Worm (Caenorhabditis elegans): ENCODE results near the gene K09C6.2.

DNA sequence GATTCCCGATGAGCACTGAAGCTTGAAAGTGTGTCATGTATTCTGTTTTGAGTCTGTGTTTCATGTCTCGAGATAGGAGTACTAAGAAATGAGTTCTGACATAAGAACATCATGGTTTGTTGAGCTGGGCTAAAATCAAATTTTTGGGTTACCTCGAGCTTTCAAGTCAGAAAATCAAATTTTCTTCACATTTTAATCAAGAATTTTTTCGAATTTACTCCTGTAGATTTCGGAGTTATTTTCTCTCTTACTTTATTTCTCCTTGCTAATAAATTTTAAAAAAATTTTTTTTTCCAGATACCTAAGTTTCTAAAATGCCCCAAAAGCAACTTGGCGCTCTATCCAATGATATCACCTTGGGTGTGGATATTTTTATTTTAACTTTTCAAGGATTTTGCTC lies 30.6 kb upstream of the K09C6.2 start, which contains the start of gene F41H8.2:
- TF ChIP-seq hmg-4 (GFP tag; optimal IDR thresholded peaks at IDR 0.05) = no peak
- TF ChIP-seq flt-1 (GFP tag; IDR thresholded peaks at IDR 0.05) = no peak
- no peak for TF ChIP-seq ama-1 (optimal IDR thresholded peaks at IDR 0.05)
- TF ChIP-seq aly-1 (tag; optimal IDR thresholded peaks at IDR 0.05) = no peak
- TF ChIP-seq tra-4 (tag; optimal IDR thresholded peaks at IDR 0.05) = no peak
- TF ChIP-seq ceh-36 (tag; optimal IDR thresholded peaks at IDR 0.05) = no peak
